Worm (Caenorhabditis elegans) whole organism, midembryonic: ENCODE measurements around the gene nspf-1.

Experiments used
- T22C8.4 ChIP-seq: fragments of 200-800 bp; sonication (Bioruptor generic); IDR thresholded peaks from 2 replicates; pipeline ENCODE4 v1.3.6; 2022; ENCODE audit warnings: missing genetic modification characterization, missing compliant biosample characterization
- cog-1 ChIP-seq: sonication (generic microtip); optimal IDR thresholded peaks from 2 replicates; lab custom pipeline; 2016; ENCODE audit warnings: missing genetic modification characterization, missing compliant biosample characterization
- flt-1 ChIP-seq: fragments of 200-800 bp; sonication (Bioruptor generic); IDR thresholded peaks from 2 replicates; pipeline ENCODE4 v1.3.6; 2022; ENCODE audit warnings: missing genetic modification characterization, missing compliant biosample characterization
- klf-2 ChIP-seq: fragments of 200-800 bp; sonication (Bioruptor generic); conservative IDR thresholded peaks from 2 replicates; pipeline ENCODE4 v1.3.6; 2022; ENCODE audit warnings: missing genetic modification reagents, missing genetic modification characterization, missing compliant biosample characterization
- med-1 ChIP-seq: sonication (generic microtip); optimal IDR thresholded peaks from 2 replicates; lab custom pipeline; 2017; ENCODE audit warnings: missing genetic modification characterization, mild to moderate bottlenecking, missing compliant biosample characterization, antibody characterized with exemption, missing genetic modification reagents; ENCODE audit not compliant: insufficient read depth
- ref-1 ChIP-seq: fragments of 200-800 bp; sonication (Bioruptor generic); conservative IDR thresholded peaks from 2 replicates; pipeline ENCODE4 v1.3.6; 2022; ENCODE audit warnings: missing genetic modification reagents, missing genetic modification characterization, missing compliant biosample characterization
- tab-1 ChIP-seq: fragments of 200-800 bp; sonication (Bioruptor generic); IDR thresholded peaks from 2 replicates; pipeline ENCODE4 v1.3.6; 2022; ENCODE audit warnings: missing genetic modification characterization, missing compliant biosample characterization
- ztf-23 ChIP-seq: fragments of 200-800 bp; sonication (Bioruptor generic); IDR thresholded peaks from 2 replicates; pipeline ENCODE4 v1.3.6; 2022; ENCODE audit warnings: missing genetic modification reagents, missing genetic modification characterization, missing compliant biosample characterization
- ztf-29 ChIP-seq: fragments of 200-800 bp; sonication (Bioruptor generic); IDR thresholded peaks from 2 replicates; pipeline ENCODE4 v1.3.6; 2022; ENCODE audit warnings: missing genetic modification reagents, missing genetic modification characterization, missing compliant biosample characterization

The nspf-1 gene

ce11 chrII:2710919-2711318, 23.5 kb downstream of the nspf-1 start, which contains the start of gene T05A8.2:
Gene T05A8.2, minus strand, starts transcription at chrII:2711019.
- TF ChIP-seq ref-1 (GFP tag; lab: Robert Waterston, UW), result no peak
- TF ChIP-seq klf-2 (GFP tag; lab: Robert Waterston, UW), result no peak
- no peak for TF ChIP-seq ztf-23
- TF ChIP-seq T22C8.4 (GFP tag; lab: Robert Waterston, UW), result no peak
- TF ChIP-seq flt-1 (GFP tag; lab: Robert Waterston, UW), result no peak
- TF ChIP-seq med-1 (GFP tag; lab: Kevin White, UChicago), result no peak
- TF ChIP-seq ztf-29, result no peak
- no peak for TF ChIP-seq cog-1 (tag; lab: Kevin White, UChicago)
- no peak for TF ChIP-seq tab-1

ce11 chrII:2717335-2717734, 29.9 kb downstream of the nspf-1 start, which contains the start of gene T05A8.3:
Gene T05A8.3, minus strand, starts transcription at chrII:2717435.
- TF ChIP-seq ztf-23, result no peak
- no peak for TF ChIP-seq flt-1 (GFP tag; lab: Robert Waterston, UW)
- TF ChIP-seq med-1 (GFP tag; lab: Kevin White, UChicago), result no peak
- TF ChIP-seq tab-1, result no peak
- no peak for TF ChIP-seq cog-1 (tag; lab: Kevin White, UChicago)
- no peak for TF ChIP-seq T22C8.4 (GFP tag; lab: Robert Waterston, UW)
- no peak for TF ChIP-seq ref-1 (GFP tag; lab: Robert Waterston, UW)
- TF ChIP-seq ztf-29, result no peak
- no peak for TF ChIP-seq klf-2 (GFP tag; lab: Robert Waterston, UW)

ce11 chrII:2719212-2719611, 31.8 kb downstream of the nspf-1 start:
- TF ChIP-seq tab-1, result no peak
- TF ChIP-seq ref-1 (GFP tag; lab: Robert Waterston, UW), result no peak
- TF ChIP-seq klf-2 (GFP tag; lab: Robert Waterston, UW), result no peak
- TF ChIP-seq T22C8.4 (GFP tag; lab: Robert Waterston, UW), result no peak
- TF ChIP-seq flt-1 (GFP tag; lab: Robert Waterston, UW), result no peak
- TF ChIP-seq ztf-29, result no peak
- TF ChIP-seq med-1 (GFP tag; lab: Kevin White, UChicago), result no peak
- TF ChIP-seq cog-1 (tag; lab: Kevin White, UChicago), result no peak
- TF ChIP-seq ztf-23, result no peak

ce11 chrII:2721992-2722391, 34.6 kb downstream of the nspf-1 start:
- TF ChIP-seq med-1 (GFP tag; lab: Kevin White, UChicago) (no peak), flt-1 (GFP tag; lab: Robert Waterston, UW) (no peak), ztf-29 (no peak), klf-2 (GFP tag; lab: Robert Waterston, UW) (no peak), T22C8.4 (GFP tag; lab: Robert Waterston, UW) (no peak), tab-1 (no peak), ztf-23 (no peak), cog-1 (tag; lab: Kevin White, UChicago) (no peak), ref-1 (GFP tag; lab: Robert Waterston, UW) (no peak)

- TF ChIP-seq med-1 (GFP tag; lab: Kevin White, UChicago), result no peak
- no peak for TF ChIP-seq tab-1
- TF ChIP-seq ztf-29, result no peak
- no peak for TF ChIP-seq cog-1 (tag; lab: Kevin White, UChicago)
- no peak for TF ChIP-seq ztf-23
- TF ChIP-seq klf-2 (GFP tag; lab: Robert Waterston, UW), result no peak
- no peak for TF ChIP-seq T22C8.4 (GFP tag; lab: Robert Waterston, UW)
- no peak for TF ChIP-seq ref-1 (GFP tag; lab: Robert Waterston, UW)
- TF ChIP-seq flt-1 (GFP tag; lab: Robert Waterston, UW), result no peak
Observed at ce11 chrII:2725561-2725960, 38.1 kb downstream of the nspf-1 start, which contains the start of the genes T05A8.11 and nep-2. Gene T05A8.11, minus strand, starts transcription at chrII:2725661. Gene nep-2, minus strand, starts transcription at chrII:2725752.

- TF ChIP-seq ztf-29 (no peak), med-1 (GFP tag; lab: Kevin White, UChicago) (no peak), ztf-23 (no peak), tab-1 (no peak), klf-2 (GFP tag; lab: Robert Waterston, UW) (no peak), T22C8.4 (GFP tag; lab: Robert Waterston, UW) (no peak)
Observed at ce11 chrII:2726774-2727173, 39.3 kb downstream of the nspf-1 start.

DNA sequence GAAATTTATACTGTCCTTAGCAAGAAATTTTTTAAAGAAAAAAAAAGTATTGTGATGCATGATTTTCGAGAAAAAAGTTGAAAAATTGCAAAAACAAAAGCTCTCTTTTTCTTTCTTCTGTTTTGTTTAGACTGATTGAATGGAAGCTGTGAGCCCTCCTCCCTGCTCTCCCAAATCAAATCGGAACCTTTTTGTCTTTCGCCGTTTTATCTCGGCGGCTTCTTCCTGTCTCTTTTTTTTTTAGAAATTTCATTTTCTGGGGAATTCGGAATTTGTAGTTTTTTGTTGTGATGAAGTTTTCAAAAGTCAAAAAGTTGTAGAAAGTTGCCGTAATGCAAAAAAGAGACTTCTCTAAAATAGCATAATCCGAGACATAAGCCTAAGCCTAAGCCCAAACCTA, 43.2 kb downstream of the nspf-1 start:
- TF ChIP-seq klf-2 (GFP tag; lab: Robert Waterston, UW), result no peak

DNA sequence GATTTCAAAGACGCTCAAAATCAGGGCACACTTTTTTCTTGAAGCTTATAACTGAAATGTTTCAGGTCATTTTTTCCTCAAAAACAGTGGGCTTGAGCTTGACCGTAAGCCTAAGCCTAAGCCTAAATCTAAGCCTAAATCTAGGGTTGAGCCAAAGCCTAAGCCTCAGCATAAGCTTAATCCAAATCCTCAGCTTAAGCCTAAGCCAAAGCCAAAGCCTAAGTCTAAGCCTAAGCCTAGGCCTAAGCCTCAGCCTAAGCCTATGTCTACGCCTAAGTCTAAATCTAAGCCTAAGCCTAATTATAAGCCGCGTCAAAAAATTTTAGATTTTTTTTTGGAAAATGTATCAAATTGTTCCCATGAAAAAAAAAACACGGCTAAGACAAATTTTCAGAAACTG, 46.8 kb downstream of the nspf-1 start:
- no peak for TF ChIP-seq klf-2 (GFP tag; lab: Robert Waterston, UW)
- TF ChIP-seq ztf-29, result no peak
- TF ChIP-seq ref-1 (GFP tag; lab: Robert Waterston, UW), result no peak
- TF ChIP-seq flt-1 (GFP tag; lab: Robert Waterston, UW), result no peak
- no peak for TF ChIP-seq tab-1
- no peak for TF ChIP-seq ztf-23
- TF ChIP-seq med-1 (GFP tag; lab: Kevin White, UChicago), result no peak
- TF ChIP-seq cog-1 (tag; lab: Kevin White, UChicago), result no peak
- no peak for TF ChIP-seq T22C8.4 (GFP tag; lab: Robert Waterston, UW)

ce11 chrII:2734735-2735134, 47.3 kb downstream of the nspf-1 start:
- TF ChIP-seq ztf-23 (no peak), med-1 (GFP tag; lab: Kevin White, UChicago) (no peak), tab-1 (no peak), T22C8.4 (GFP tag; lab: Robert Waterston, UW) (no peak), flt-1 (GFP tag; lab: Robert Waterston, UW) (no peak)

DNA sequence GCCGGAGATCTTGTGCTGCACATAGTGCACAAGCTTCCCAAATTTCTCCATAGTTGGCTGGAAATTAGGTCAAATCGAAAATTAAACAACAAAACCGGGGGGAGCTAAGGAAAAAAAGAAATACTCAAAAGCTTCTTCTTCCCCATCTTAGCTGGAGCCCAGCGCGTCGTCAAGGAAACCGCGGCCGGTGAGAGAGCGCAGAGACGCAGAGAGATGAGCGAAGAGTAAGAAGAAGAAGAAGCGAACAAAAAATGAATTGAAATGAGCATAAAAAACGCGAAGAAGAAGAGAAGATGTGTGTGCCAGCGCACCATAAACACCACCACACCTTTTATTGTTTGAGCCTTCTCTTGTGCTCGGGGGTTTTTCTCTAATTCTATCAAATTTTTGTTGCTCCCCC, 47.8 kb downstream of the nspf-1 start, which contains the start of gene wdr-31:
Gene wdr-31 (minus strand): TSS at position 101 of the 400 bp plus-strand sequence.
- TF ChIP-seq med-1 (GFP tag; lab: Kevin White, UChicago) (no peak), T22C8.4 (GFP tag; lab: Robert Waterston, UW) (no peak), tab-1 (no peak), cog-1 (tag; lab: Kevin White, UChicago) (no peak), klf-2 (GFP tag; lab: Robert Waterston, UW) (no peak), flt-1 (GFP tag; lab: Robert Waterston, UW) (no peak), ref-1 (GFP tag; lab: Robert Waterston, UW) (no peak), ztf-29 (no peak), ztf-23 (no peak)
